Fruit fly (Drosophila melanogaster) whole organism, embryonic: ENCODE data around the gene CG13248.
A peak's percentile ranks its signal among the peaks of the same experiment; 100 is the strongest.

Experiments
- BEAF-32 ChIP-seq: fragments of 200-800 bp; sonication (Bioruptor generic); optimal IDR thresholded peaks from 3 replicates; lab custom pipeline; 2017; ENCODE audit warnings: missing biosample characterization, missing genetic modification characterization, mild to moderate bottlenecking, moderate library complexity, missing genetic modification reagents
- CG10979 ChIP-seq: fragments of 200-800 bp; sonication (Bioruptor generic); optimal IDR thresholded peaks from 2 replicates; lab custom pipeline; 2018; ENCODE audit warnings: missing biosample characterization, mild to moderate bottlenecking, missing genetic modification characterization, moderate library complexity
- CG11456 ChIP-seq: fragments of 200-800 bp; sonication (Bioruptor generic); IDR thresholded peaks from 3 replicates; pipeline ENCODE4 v1.3.6; 2022; ENCODE audit warnings: missing biosample characterization, missing genetic modification characterization
- CG12071 ChIP-seq: fragments of 200-800 bp; sonication (Bioruptor generic); optimal IDR thresholded peaks from 3 replicates; lab custom pipeline; 2018; ENCODE audit warnings: missing biosample characterization, mild to moderate bottlenecking, missing genetic modification characterization
- CG12104 ChIP-seq: fragments of 200-800 bp; sonication (Bioruptor generic); optimal IDR thresholded peaks from 3 replicates; lab custom pipeline; 2016; ENCODE audit warnings: missing biosample characterization, missing genetic modification characterization
- CG1233 ChIP-seq: fragments of 200-800 bp; sonication (Bioruptor generic); optimal IDR thresholded peaks from 4 replicates; lab custom pipeline; 2018; ENCODE audit warnings: missing biosample characterization, mild to moderate bottlenecking, missing genetic modification characterization
- CG15269 ChIP-seq: fragments of 200-800 bp; sonication (Bioruptor generic); optimal IDR thresholded peaks from 2 replicates; lab custom pipeline; 2018; ENCODE audit warnings: missing biosample characterization, mild to moderate bottlenecking, missing genetic modification characterization, moderate library complexity
- CG15514 ChIP-seq: fragments of 200-800 bp; sonication (Bioruptor generic); optimal IDR thresholded peaks from 3 replicates; lab custom pipeline; 2017; ENCODE audit warnings: missing biosample characterization, missing genetic modification characterization, mild to moderate bottlenecking, moderate library complexity, missing genetic modification reagents
- CG1647 ChIP-seq: fragments of 200-800 bp; sonication (Bioruptor generic); optimal IDR thresholded peaks from 3 replicates; lab custom pipeline; 2016; ENCODE audit warnings: missing biosample characterization, missing genetic modification characterization
- CG17385 ChIP-seq: fragments of 200-800 bp; sonication (Bioruptor generic); optimal IDR thresholded peaks from 3 replicates; lab custom pipeline; 2018; ENCODE audit warnings: missing biosample characterization, mild to moderate bottlenecking, missing genetic modification characterization
- CG3163 ChIP-seq: fragments of 200-800 bp; sonication (Bioruptor generic); optimal IDR thresholded peaks from 3 replicates; lab custom pipeline; 2016; ENCODE audit warnings: missing biosample characterization, missing genetic modification characterization
- CG4617 ChIP-seq: fragments of 200-800 bp; sonication (Bioruptor generic); optimal IDR thresholded peaks from 3 replicates; lab custom pipeline; 2016; ENCODE audit warnings: missing biosample characterization, missing genetic modification characterization, borderline replicate concordance
- CG6254 ChIP-seq: fragments of 200-800 bp; sonication (Bioruptor generic); optimal IDR thresholded peaks from 3 replicates; lab custom pipeline; 2017; ENCODE audit warnings: mild to moderate bottlenecking, missing biosample characterization, missing genetic modification reagents, missing genetic modification characterization
- CG9876 ChIP-seq: fragments of 200-800 bp; sonication (Bioruptor generic); optimal IDR thresholded peaks from 2 replicates; lab custom pipeline; 2016; ENCODE audit warnings: missing biosample characterization, missing genetic modification characterization
- Dp ChIP-seq: fragments of 200-800 bp; sonication (Bioruptor generic); optimal IDR thresholded peaks from 2 replicates; lab custom pipeline; 2018; ENCODE audit warnings: missing biosample characterization, mild to moderate bottlenecking, missing genetic modification characterization, moderate library complexity
- E2f1 ChIP-seq: fragments of 200-800 bp; sonication (Bioruptor generic); IDR thresholded peaks from 2 replicates; pipeline ENCODE4 v1.3.6; 2022; ENCODE audit warnings: missing biosample characterization, missing genetic modification characterization
- H2.0 ChIP-seq: fragments of 200-800 bp; sonication (Bioruptor generic); IDR thresholded peaks from 2 replicates; pipeline ENCODE4 v1.3.6; 2022; ENCODE audit warnings: missing biosample characterization, missing genetic modification characterization
- Hey ChIP-seq: fragments of 200-800 bp; sonication (Bioruptor generic); optimal IDR thresholded peaks from 3 replicates; lab custom pipeline; 2018; ENCODE audit warnings: missing biosample characterization, mild to moderate bottlenecking, missing genetic modification characterization
- Hmr ChIP-seq: fragments of 200-800 bp; sonication (Bioruptor generic); optimal IDR thresholded peaks from 3 replicates; lab custom pipeline; 2017; ENCODE audit warnings: mild to moderate bottlenecking, missing biosample characterization, missing genetic modification reagents, missing genetic modification characterization
- Hr39 ChIP-seq: fragments of >200 bp; optimal IDR thresholded peaks from 2 replicates; lab custom pipeline; 2017
- NK7.1 ChIP-seq: fragments of 200-800 bp; sonication (Bioruptor generic); optimal IDR thresholded peaks from 3 replicates; lab custom pipeline; 2016; ENCODE audit warnings: missing biosample characterization, missing genetic modification characterization
- Neu2 ChIP-seq: fragments of 200-800 bp; sonication (Bioruptor generic); optimal IDR thresholded peaks from 3 replicates; lab custom pipeline; 2016; ENCODE audit warnings: missing biosample characterization, missing genetic modification characterization, borderline replicate concordance
- Nf-YA ChIP-seq: fragments of 200-800 bp; sonication (Bioruptor generic); IDR thresholded peaks from 2 replicates; pipeline ENCODE4 v1.3.6; 2022; ENCODE audit warnings: missing biosample characterization, missing genetic modification characterization
- Oli ChIP-seq: fragments of 200-800 bp; sonication (Bioruptor generic); optimal IDR thresholded peaks from 2 replicates; lab custom pipeline; 2018; ENCODE audit warnings: missing biosample characterization, mild to moderate bottlenecking, missing genetic modification characterization, moderate library complexity
- Optix ChIP-seq: fragments of 200-800 bp; sonication (Bioruptor generic); IDR thresholded peaks from 3 replicates; pipeline ENCODE4 v1.3.6; 2022; ENCODE audit warnings: missing biosample characterization, missing genetic modification characterization
- Pdp1 ChIP-seq, 2 experiments: fragments of 200-800 bp; sonication (Bioruptor generic); optimal IDR thresholded peaks; 3 replicates each; lab custom pipeline; 2016; ENCODE audit warnings: missing biosample characterization in 2 of 2, missing genetic modification characterization in 2 of 2, mild to moderate bottlenecking in 1 of 2, moderate library complexity in 1 of 2
- Rx ChIP-seq: fragments of 200-800 bp; sonication (Bioruptor generic); IDR thresholded peaks from 2 replicates; pipeline ENCODE4 v1.3.6; 2022; ENCODE audit warnings: missing biosample characterization, missing genetic modification characterization
- Vsx1 ChIP-seq: fragments of 200-800 bp; sonication (Bioruptor generic); optimal IDR thresholded peaks from 2 replicates; lab custom pipeline; 2017; ENCODE audit warnings: missing biosample characterization, mild to moderate bottlenecking, missing genetic modification characterization, missing genetic modification reagents
- ase ChIP-seq: fragments of 200-800 bp; sonication (Bioruptor generic); IDR thresholded peaks from 3 replicates; pipeline ENCODE4 v1.3.6; 2022; ENCODE audit warnings: missing biosample characterization, missing genetic modification characterization
- cad ChIP-seq: fragments of >200 bp; optimal IDR thresholded peaks from 2 replicates; lab custom pipeline; 2017; ENCODE audit warnings: missing biosample characterization, missing genetic modification characterization
- chn ChIP-seq: fragments of 200-800 bp; sonication (Bioruptor generic); optimal IDR thresholded peaks from 2 replicates; lab custom pipeline; 2016; ENCODE audit warnings: missing biosample characterization, missing genetic modification characterization
- ci ChIP-seq: fragments of 200-800 bp; sonication (Bioruptor generic); IDR thresholded peaks from 3 replicates; pipeline ENCODE4 v1.3.6; 2022; ENCODE audit warnings: missing biosample characterization, missing genetic modification characterization
- dati ChIP-seq: fragments of 200-800 bp; sonication (Bioruptor generic); IDR thresholded peaks from 2 replicates; pipeline ENCODE4 v1.3.6; 2022; ENCODE audit warnings: missing biosample characterization, missing genetic modification characterization
- gce ChIP-seq: fragments of 200-800 bp; sonication (Bioruptor generic); IDR thresholded peaks from 3 replicates; pipeline ENCODE4 v1.3.6; 2022; ENCODE audit warnings: missing biosample characterization, missing genetic modification characterization
- gfzf ChIP-seq: fragments of 200-800 bp; sonication (Bioruptor generic); optimal IDR thresholded peaks from 2 replicates; lab custom pipeline; 2016; ENCODE audit warnings: missing biosample characterization, mild to moderate bottlenecking, missing genetic modification characterization, moderate library complexity
- grn ChIP-seq: fragments of 200-800 bp; sonication (Bioruptor generic); optimal IDR thresholded peaks from 3 replicates; lab custom pipeline; 2017; ENCODE audit warnings: missing biosample characterization, missing genetic modification characterization
- gt ChIP-seq: fragments of 200-800 bp; sonication (Bioruptor generic); IDR thresholded peaks from 2 replicates; pipeline ENCODE4 v1.3.6; 2022; ENCODE audit warnings: missing biosample characterization, missing genetic modification characterization
- jumu ChIP-seq: fragments of 200-800 bp; sonication (Bioruptor generic); optimal IDR thresholded peaks from 3 replicates; lab custom pipeline; 2016; ENCODE audit warnings: missing biosample characterization, missing genetic modification characterization
- lilli ChIP-seq: fragments of 200-800 bp; sonication (Bioruptor generic); optimal IDR thresholded peaks from 3 replicates; lab custom pipeline; 2016; ENCODE audit warnings: missing biosample characterization, missing genetic modification characterization
- pfk ChIP-seq: fragments of 200-800 bp; sonication (Bioruptor generic); optimal IDR thresholded peaks from 2 replicates; lab custom pipeline; 2018; ENCODE audit warnings: missing biosample characterization, mild to moderate bottlenecking, missing genetic modification characterization, moderate library complexity
- sc ChIP-seq, 3 experiments: fragments of >200 bp in 2 of 3; fragments of 200-800 bp in 1 of 3; sonication (Bioruptor generic) in 1 of 3; optimal IDR thresholded peaks; 2 replicates in 2 of 3; 3 replicates in 1 of 3; lab custom pipeline; 2017; ENCODE audit warnings: mild to moderate bottlenecking in 1 of 3, missing biosample characterization in 1 of 3, missing genetic modification characterization in 1 of 3, missing genetic modification reagents in 1 of 3
- sd ChIP-seq: fragments of 200-800 bp; sonication (Bioruptor generic); optimal IDR thresholded peaks from 3 replicates; lab custom pipeline; 2018; ENCODE audit warnings: missing biosample characterization, mild to moderate bottlenecking, missing genetic modification characterization, moderate library complexity
- seq ChIP-seq: fragments of 200-800 bp; sonication (Bioruptor generic); IDR thresholded peaks from 2 replicates; pipeline ENCODE4 v1.3.6; 2022; ENCODE audit warnings: missing biosample characterization, missing genetic modification characterization
- shn ChIP-seq: fragments of 200-800 bp; sonication (Bioruptor generic); optimal IDR thresholded peaks from 3 replicates; lab custom pipeline; 2016; ENCODE audit warnings: missing biosample characterization, missing genetic modification characterization
- so ChIP-seq: fragments of 200-800 bp; sonication (Bioruptor generic); IDR thresholded peaks from 3 replicates; pipeline ENCODE4 v1.3.6; 2022; ENCODE audit warnings: missing biosample characterization, missing genetic modification characterization
- stc ChIP-seq: fragments of 200-800 bp; sonication (Bioruptor generic); IDR thresholded peaks from 2 replicates; pipeline ENCODE4 v1.3.6; 2022; ENCODE audit warnings: missing biosample characterization, missing genetic modification characterization
- stwl ChIP-seq: fragments of 200-800 bp; sonication (Bioruptor generic); optimal IDR thresholded peaks from 3 replicates; lab custom pipeline; 2018; ENCODE audit warnings: missing biosample characterization, mild to moderate bottlenecking, missing genetic modification characterization, moderate library complexity
- trh ChIP-seq: fragments of 200-800 bp; sonication (Bioruptor generic); optimal IDR thresholded peaks from 2 replicates; lab custom pipeline; 2016; ENCODE audit warnings: missing biosample characterization, missing genetic modification characterization
- tup ChIP-seq: fragments of 200-800 bp; sonication (Bioruptor generic); optimal IDR thresholded peaks from 2 replicates; lab custom pipeline; 2016; ENCODE audit warnings: missing biosample characterization, mild to moderate bottlenecking, missing genetic modification characterization, moderate library complexity
- wdn ChIP-seq: fragments of 200-800 bp; sonication (Bioruptor generic); IDR thresholded peaks from 2 replicates; pipeline ENCODE4 v1.3.6; 2022; ENCODE audit warnings: missing biosample characterization, missing genetic modification characterization

CG13248 gene

DNA sequence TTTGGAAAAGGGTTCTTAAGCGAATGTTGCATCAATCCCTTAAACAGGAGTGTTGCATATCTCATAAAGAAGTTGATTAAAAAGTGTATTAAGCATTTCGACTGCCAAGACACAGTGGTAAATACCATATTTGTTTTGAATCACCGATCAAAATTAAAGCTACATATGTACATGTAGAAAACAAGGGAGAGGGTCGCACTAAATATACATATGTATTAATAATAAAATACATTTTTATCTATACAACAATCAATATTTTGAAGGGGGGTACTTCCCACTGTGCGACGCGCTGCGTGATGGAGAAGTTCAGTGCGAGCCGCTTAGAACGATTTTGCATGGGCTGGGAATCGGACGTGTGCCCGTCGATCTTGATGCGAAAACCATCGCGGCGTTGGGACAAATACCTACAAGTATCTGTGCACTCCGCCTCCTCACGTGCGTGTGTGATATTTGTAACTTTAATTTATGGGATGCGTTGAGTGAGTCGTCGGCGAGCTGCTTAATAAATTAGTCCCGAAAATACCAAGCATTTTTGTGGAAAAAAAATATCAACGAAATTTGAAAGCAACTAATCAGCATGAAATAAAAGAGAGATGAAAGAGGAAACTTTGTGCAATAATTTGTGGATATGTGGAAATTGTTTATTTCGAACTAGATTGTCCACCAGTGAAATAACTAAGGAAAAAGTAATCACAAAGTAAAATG is 34.6 kb upstream of the CG13248 start (continued):
- TF ChIP-seq CG4617 (GFP tag; lab: Kevin White, UChicago) (peak; percentile 22), cad (no peak), CG17385 (peak; percentile 83), dati (GFP tag; lab: Robert Waterston, UW) (peak; percentile 74; the same call in 1 of the 2 replicates), CG1647 (no peak), NK7.1 (GFP tag; lab: Kevin White, UChicago) (no peak), Hmr (GFP tag; lab: Kevin White, UChicago) (peak; percentile 84), CG10979 (tag; lab: Kevin White, UChicago) (peak; percentile 85), Nf-YA (GFP tag; lab: Robert Waterston, UW) (peak; percentile 89), stc (peak; percentile 91), CG12104 (peak; percentile 79), gce (GFP tag; lab: Robert Waterston, UW) (peak; percentile 91), gt (GFP tag; lab: Robert Waterston, UW) (peak; percentile 68), Oli (tag; lab: Kevin White, UChicago) (peak; percentile 86), shn (GFP tag; lab: Kevin White, UChicago) (no peak), trh (GFP tag; lab: Kevin White, UChicago) (peak; percentile 78), Hey (tag; lab: Kevin White, UChicago) (no peak), CG11456 (GFP tag; lab: Robert Waterston, UW) (peak; percentile 88), CG6254 (GFP tag; lab: Kevin White, UChicago) (peak; percentile 84), CG1233 (GFP tag; lab: Kevin White, UChicago) (peak; percentile 86), BEAF-32 (GFP tag; lab: Kevin White, UChicago) (no peak), CG12071 (peak; percentile 77), pfk (no peak), gfzf (GFP tag; lab: Kevin White, UChicago) (no peak), Dp (GFP tag; lab: Kevin White, UChicago) (no peak), sd (tag; lab: Kevin White, UChicago) (peak; percentile 92), grn (peak; percentile 23), Neu2 (GFP tag; lab: Kevin White, UChicago) (no peak), H2.0 (peak; percentile 91), E2f1 (GFP tag; lab: Robert Waterston, UW) (peak; percentile 90), stwl (tag; lab: Kevin White, UChicago) (no peak), so (GFP tag; lab: Robert Waterston, UW) (peak; percentile 91), CG9876 (no peak), Optix (GFP tag; lab: Robert Waterston, UW) (peak; percentile 88), Vsx1 (GFP tag; lab: Kevin White, UChicago) (peak; percentile 75), chn (GFP tag; lab: Kevin White, UChicago) (peak; percentile 26), tup (GFP tag; lab: Kevin White, UChicago) (peak; percentile 45), Hr39 (lab: Kevin White, UChicago) (no peak), ci (peak; percentile 95), seq (peak; percentile 90), wdn (peak; percentile 81), ase (GFP tag; lab: Robert Waterston, UW) (peak; percentile 94), lilli (GFP tag; lab: Kevin White, UChicago) (peak; percentile 74), CG3163 (GFP tag; lab: Kevin White, UChicago) (no peak), jumu (peak; percentile 44), Pdp1 (GFP tag; optimal IDR thresholded peaks at IDR 0.05; lab: Kevin White, UChicago) (peak; percentile 13 to 49), sc (optimal IDR thresholded peaks at IDR 0.05; lab: Kevin White, UChicago) (no peak), sc (GFP tag; optimal IDR thresholded peaks at IDR 0.05; lab: Kevin White, UChicago) (peak; percentile 68), Rx (GFP tag; lab: Robert Waterston, UW) (peak; percentile 83), CG15269 (tag; lab: Kevin White, UChicago) (peak; percentile 89), CG15514 (GFP tag; lab: Kevin White, UChicago) (peak; percentile 78)
